Fruit fly (Drosophila melanogaster) whole organism, adult: ENCODE measurements around the gene 14-3-3epsilon.

ENCODE experiments used
- CG11617 ChIP-seq: fragments of 200-800 bp; sonication (Bioruptor generic); optimal IDR thresholded peaks from 2 replicates; lab custom pipeline; 2017; ENCODE audit warnings: mild to moderate bottlenecking, missing biosample characterization, missing genetic modification reagents, missing genetic modification characterization
- CG12768 ChIP-seq: fragments of 200-800 bp; sonication (Bioruptor generic); optimal IDR thresholded peaks from 2 replicates; lab custom pipeline; 2017; ENCODE audit warnings: missing biosample characterization, missing genetic modification characterization, mild to moderate bottlenecking, moderate library complexity, missing genetic modification reagents
- CG14711 ChIP-seq: fragments of 200-800 bp; sonication (Bioruptor generic); optimal IDR thresholded peaks from 2 replicates; lab custom pipeline; 2018; ENCODE audit warnings: missing biosample characterization, mild to moderate bottlenecking, missing genetic modification characterization, moderate library complexity
- CG1620 ChIP-seq: fragments of 200-800 bp; sonication (Bioruptor generic); optimal IDR thresholded peaks from 2 replicates; lab custom pipeline; 2016; ENCODE audit warnings: missing biosample characterization, missing genetic modification characterization
- CG33017 ChIP-seq: fragments of 200-800 bp; sonication (Bioruptor generic); optimal IDR thresholded peaks from 2 replicates; lab custom pipeline; 2018; ENCODE audit warnings: missing biosample characterization, mild to moderate bottlenecking, missing genetic modification characterization, moderate library complexity
- CG5204 ChIP-seq: fragments of 200-800 bp; sonication (Bioruptor generic); optimal IDR thresholded peaks from 2 replicates; lab custom pipeline; 2016; ENCODE audit warnings: missing biosample characterization, missing genetic modification characterization
- CG7045 ChIP-seq: fragments of 200-800 bp; sonication (Bioruptor generic); optimal IDR thresholded peaks from 2 replicates; lab custom pipeline; 2017; ENCODE audit warnings: missing biosample characterization, mild to moderate bottlenecking, missing genetic modification characterization
- CG7101 ChIP-seq: fragments of 200-800 bp; sonication (Bioruptor generic); optimal IDR thresholded peaks from 2 replicates; lab custom pipeline; 2018; ENCODE audit warnings: missing biosample characterization, mild to moderate bottlenecking, missing genetic modification characterization, moderate library complexity
- Clk ChIP-seq: fragments of 200-800 bp; sonication (Bioruptor generic); optimal IDR thresholded peaks from 2 replicates; lab custom pipeline; 2017; ENCODE audit warnings: missing biosample characterization, missing genetic modification characterization
- Crg-1 ChIP-seq: fragments of 200-800 bp; sonication (Bioruptor generic); optimal IDR thresholded peaks from 2 replicates; lab custom pipeline; 2016; ENCODE audit warnings: missing biosample characterization, missing genetic modification characterization
- Hr96 ChIP-seq: fragments of 200-800 bp; sonication (Bioruptor generic); optimal IDR thresholded peaks from 2 replicates; lab custom pipeline; 2016; ENCODE audit warnings: missing biosample characterization, missing genetic modification characterization
- Mnt ChIP-seq: fragments of 200-800 bp; sonication (Bioruptor generic); optimal IDR thresholded peaks from 2 replicates; lab custom pipeline; 2016; ENCODE audit warnings: missing biosample characterization, mild to moderate bottlenecking, missing genetic modification characterization
- bab1 ChIP-seq: fragments of 200-800 bp; sonication (Bioruptor generic); optimal IDR thresholded peaks from 3 replicates; lab custom pipeline; 2019; ENCODE audit warnings: missing biosample characterization, mild to moderate bottlenecking, missing genetic modification characterization, moderate library complexity
- cic ChIP-seq: fragments of 200-800 bp; sonication (Bioruptor generic); optimal IDR thresholded peaks from 2 replicates; lab custom pipeline; 2017; ENCODE audit warnings: missing biosample characterization, mild to moderate bottlenecking, missing genetic modification characterization, moderate library complexity
- cnc ChIP-seq, 2 experiments: fragments of >200 bp; optimal IDR thresholded peaks; 2 replicates each; lab custom pipeline; 2017
- kay ChIP-seq: fragments of 200-800 bp; sonication (Bioruptor generic); peaks from one replicate; lab custom pipeline; 2016; ENCODE audit warnings: missing biosample characterization, missing genetic modification characterization, borderline replicate concordance
- ovo ChIP-seq: fragments of 200-800 bp; sonication (Bioruptor generic); optimal IDR thresholded peaks from 2 replicates; lab custom pipeline; 2016; ENCODE audit warnings: missing biosample characterization, missing genetic modification characterization
- pad ChIP-seq: fragments of 200-800 bp; sonication (Bioruptor generic); optimal IDR thresholded peaks from 3 replicates; lab custom pipeline; 2017; ENCODE audit warnings: missing biosample characterization, missing genetic modification characterization, mild to moderate bottlenecking, moderate library complexity, missing genetic modification reagents
- tj ChIP-seq: fragments of 200-800 bp; sonication (Bioruptor generic); optimal IDR thresholded peaks from 3 replicates; lab custom pipeline; 2017; ENCODE audit warnings: missing biosample characterization, mild to moderate bottlenecking, missing genetic modification characterization, moderate library complexity
- toe ChIP-seq: fragments of 200-800 bp; sonication (Bioruptor generic); optimal IDR thresholded peaks from 2 replicates; lab custom pipeline; 2016; ENCODE audit warnings: missing biosample characterization, missing genetic modification characterization

14-3-3epsilon gene

DNA sequence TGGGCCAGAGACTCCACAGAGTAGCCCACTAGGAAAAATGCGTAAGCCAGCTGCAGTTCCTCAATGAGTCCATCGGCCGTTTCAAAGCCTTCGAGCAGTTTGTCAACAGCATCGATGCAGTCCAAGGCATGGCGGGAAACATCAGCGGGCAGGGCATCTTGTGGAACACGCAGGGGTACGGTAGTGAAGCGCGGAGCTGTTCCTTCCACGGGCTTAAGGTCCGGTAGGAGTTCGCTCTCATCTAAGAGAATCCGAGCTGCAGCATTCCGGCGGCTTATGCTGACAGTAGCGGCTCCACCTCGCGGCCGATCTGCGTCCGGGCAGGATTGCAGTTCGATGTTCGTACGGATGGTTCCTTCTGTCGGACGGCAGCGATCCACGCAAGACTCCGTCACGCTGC, 9.5 kb downstream of the 14-3-3epsilon start:
- no peak for TF ChIP-seq Mnt (GFP tag; lab: Kevin White, UChicago)
- TF ChIP-seq ovo = no peak
- TF ChIP-seq cic (GFP tag; lab: Kevin White, UChicago) = no peak
- TF ChIP-seq Hr96 (GFP tag; lab: Kevin White, UChicago) = no peak

DNA sequence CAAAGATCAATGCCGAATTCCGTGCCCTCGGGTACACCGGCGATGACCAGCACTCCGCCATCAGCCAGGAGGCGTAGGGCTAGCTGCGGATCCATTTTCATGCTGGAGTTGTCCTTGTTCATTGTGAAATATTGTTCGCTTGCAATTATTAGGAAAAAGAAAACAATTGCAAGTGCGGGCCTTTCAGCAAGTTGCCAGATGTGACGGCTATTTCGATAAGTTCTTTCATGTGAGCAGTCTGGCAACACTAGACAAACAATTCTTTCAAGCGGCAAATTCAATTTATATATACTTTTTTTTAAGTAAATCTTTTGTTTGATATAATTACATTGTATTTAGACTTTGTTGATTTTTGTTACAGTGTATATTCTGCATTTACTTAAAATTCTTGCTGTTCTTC, 10.2 kb downstream of the 14-3-3epsilon start, which contains the start of gene CG12320:
Gene CG12320, minus strand, starts transcription at position 157 of the 400 bp plus-strand sequence.
- TF ChIP-seq kay (no peak), Hr96 (GFP tag; lab: Kevin White, UChicago) (no peak), ovo (no peak), CG5204 (GFP tag; lab: Kevin White, UChicago) (no peak), bab1 (GFP tag; lab: Kevin White, UChicago) (peak; percentile 45), CG7101 (tag; lab: Kevin White, UChicago) (no peak), toe (GFP tag; lab: Kevin White, UChicago) (no peak), CG12768 (GFP tag; lab: Kevin White, UChicago) (no peak)

DNA sequence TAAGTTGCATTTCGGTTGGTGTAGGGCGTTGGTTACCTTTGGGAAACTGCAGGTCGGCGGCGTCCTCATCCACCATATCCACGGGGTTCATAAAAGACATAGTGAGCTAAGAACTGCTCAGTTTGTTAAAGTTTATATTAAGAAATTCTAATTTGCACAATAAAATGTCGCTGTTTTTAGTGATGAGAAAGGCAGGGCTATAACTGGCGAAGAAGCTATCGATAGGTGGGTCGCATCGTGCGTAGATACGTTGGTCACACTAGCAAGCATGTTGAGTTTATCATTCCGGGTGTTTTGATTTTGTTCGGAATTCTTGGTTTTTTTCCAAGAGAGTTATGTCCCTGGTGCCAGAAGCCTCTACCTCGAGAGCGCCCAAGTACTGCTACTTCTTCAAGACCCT, 12.9 kb downstream of the 14-3-3epsilon start, which contains the start of the genes Ada2a, Polr2D, Tgs1 and moi:
Gene Ada2a, minus strand, starts transcription at position 207 of the 400 bp plus-strand sequence.
Gene Polr2D, minus strand, starts transcription at position 207 of the 400 bp plus-strand sequence.
Gene Tgs1, plus strand, starts transcription at position 250 of the 400 bp plus-strand sequence.
Gene moi, plus strand, starts transcription at position 250 of the 400 bp plus-strand sequence.
- TF ChIP-seq tj (GFP tag; lab: Kevin White, UChicago) (no peak), Mnt (GFP tag; lab: Kevin White, UChicago) (peak; percentile 21), bab1 (GFP tag; lab: Kevin White, UChicago) (peak; percentile 57)

DNA sequence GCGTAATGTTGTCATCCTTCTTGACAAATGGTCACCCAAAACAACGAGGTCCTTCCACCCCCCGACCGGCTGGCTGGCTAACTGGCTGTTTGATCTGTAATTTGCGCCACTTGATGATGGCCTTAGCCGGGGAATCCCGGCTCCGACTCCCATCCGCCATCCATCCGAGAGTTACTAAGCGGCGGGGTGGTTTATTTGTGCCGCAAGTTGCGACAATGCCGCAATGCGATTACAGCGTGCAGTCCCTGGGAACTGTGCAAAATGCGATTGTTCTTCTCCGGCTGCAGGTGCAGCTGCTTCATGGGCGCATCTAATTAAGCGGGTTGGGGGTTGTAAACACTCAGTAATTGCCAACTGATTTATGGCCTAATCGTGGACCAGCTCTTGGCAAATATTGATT, 17.7 kb downstream of the 14-3-3epsilon start:
- no peak for TF ChIP-seq CG5204 (GFP tag; lab: Kevin White, UChicago)
- no peak for TF ChIP-seq CG11617 (GFP tag; lab: Kevin White, UChicago)
- no peak for TF ChIP-seq pad (GFP tag; lab: Kevin White, UChicago)
- no peak for TF ChIP-seq CG7101 (tag; lab: Kevin White, UChicago)

DNA sequence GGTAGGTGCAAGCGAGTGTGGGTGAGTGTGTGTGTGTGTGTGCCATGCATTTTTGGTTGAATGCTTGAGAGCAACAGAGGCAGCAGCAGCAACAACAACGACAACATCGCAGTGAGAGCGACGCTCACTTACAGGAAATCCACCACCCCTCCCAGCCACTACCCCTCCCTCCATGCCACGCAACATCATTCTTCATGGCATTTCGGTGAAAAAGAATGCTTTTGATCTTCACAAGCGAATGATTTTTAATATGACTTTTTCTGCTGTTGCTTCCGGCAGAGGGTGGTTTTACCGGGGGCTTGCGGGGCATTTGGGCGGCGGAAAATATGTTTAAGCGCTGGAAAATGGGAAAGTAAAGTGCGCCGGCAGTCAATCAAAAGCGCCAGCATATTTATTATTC, 19.3 kb downstream of the 14-3-3epsilon start:
- TF ChIP-seq CG12768 (GFP tag; lab: Kevin White, UChicago) (no peak), CG5204 (GFP tag; lab: Kevin White, UChicago) (no peak), toe (GFP tag; lab: Kevin White, UChicago) (no peak), pad (GFP tag; lab: Kevin White, UChicago) (no peak), Crg-1 (GFP tag; lab: Kevin White, UChicago) (no peak), Hr96 (GFP tag; lab: Kevin White, UChicago) (no peak), CG7101 (tag; lab: Kevin White, UChicago) (no peak), cnc (optimal IDR thresholded peaks at IDR 0.05; lab: Kevin White, UChicago) (no peak), cic (GFP tag; lab: Kevin White, UChicago) (no peak), CG14711 (tag; lab: Kevin White, UChicago) (no peak), bab1 (GFP tag; lab: Kevin White, UChicago) (no peak), CG11617 (GFP tag; lab: Kevin White, UChicago) (no peak)

DNA sequence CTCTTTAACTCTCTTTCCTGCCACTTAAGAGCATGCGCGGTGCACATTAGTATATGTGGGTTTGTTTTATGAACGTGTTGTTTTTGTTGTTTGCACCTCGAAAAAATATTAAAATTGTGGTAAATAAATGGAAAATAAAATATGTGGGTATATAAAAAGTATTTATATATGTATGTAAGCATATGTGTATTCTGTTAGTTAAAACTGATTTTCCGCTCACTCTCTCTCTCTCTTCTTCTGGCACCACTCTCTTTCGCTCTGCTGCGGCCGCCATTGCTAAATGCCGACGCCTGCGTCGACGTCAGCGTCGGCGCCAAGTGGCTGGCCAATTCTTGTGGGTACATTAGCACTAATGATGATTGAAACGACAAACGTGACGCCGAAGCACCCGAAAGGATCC, 22.9 kb downstream of the 14-3-3epsilon start:
- TF ChIP-seq CG14711 (tag; lab: Kevin White, UChicago) = no peak
- no peak for TF ChIP-seq pad (GFP tag; lab: Kevin White, UChicago)
- TF ChIP-seq kay = no peak
- no peak for TF ChIP-seq Mnt (GFP tag; lab: Kevin White, UChicago)
- TF ChIP-seq ovo = no peak
- TF ChIP-seq CG1620 (GFP tag; lab: Kevin White, UChicago) = no peak
- no peak for TF ChIP-seq toe (GFP tag; lab: Kevin White, UChicago)
- no peak for TF ChIP-seq Clk (GFP tag; lab: Kevin White, UChicago)
- TF ChIP-seq CG7101 (tag; lab: Kevin White, UChicago) = no peak
- TF ChIP-seq cic (GFP tag; lab: Kevin White, UChicago) = no peak
- TF ChIP-seq tj (GFP tag; lab: Kevin White, UChicago) = no peak
- no peak for TF ChIP-seq bab1 (GFP tag; lab: Kevin White, UChicago)

DNA sequence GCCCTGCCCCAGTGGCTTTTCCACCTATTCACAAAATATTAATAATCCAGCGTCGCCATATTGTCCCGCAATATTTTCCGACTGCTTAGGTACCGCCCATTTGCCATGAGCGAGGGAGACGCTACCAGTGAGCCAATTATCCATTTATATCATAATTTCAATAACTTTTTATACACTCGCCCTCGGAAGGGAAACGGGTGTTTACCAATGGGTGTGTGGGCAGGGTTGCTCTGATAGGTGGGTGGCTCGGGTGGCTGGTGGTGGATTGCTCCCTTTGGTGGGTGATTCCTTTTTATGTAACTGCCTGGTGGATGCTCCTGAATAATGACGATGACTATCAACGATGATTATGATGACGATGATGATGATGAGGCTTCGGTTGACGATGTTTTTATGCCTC, 24.3 kb downstream of the 14-3-3epsilon start:
- TF ChIP-seq CG5204 (GFP tag; lab: Kevin White, UChicago) = no peak

DNA sequence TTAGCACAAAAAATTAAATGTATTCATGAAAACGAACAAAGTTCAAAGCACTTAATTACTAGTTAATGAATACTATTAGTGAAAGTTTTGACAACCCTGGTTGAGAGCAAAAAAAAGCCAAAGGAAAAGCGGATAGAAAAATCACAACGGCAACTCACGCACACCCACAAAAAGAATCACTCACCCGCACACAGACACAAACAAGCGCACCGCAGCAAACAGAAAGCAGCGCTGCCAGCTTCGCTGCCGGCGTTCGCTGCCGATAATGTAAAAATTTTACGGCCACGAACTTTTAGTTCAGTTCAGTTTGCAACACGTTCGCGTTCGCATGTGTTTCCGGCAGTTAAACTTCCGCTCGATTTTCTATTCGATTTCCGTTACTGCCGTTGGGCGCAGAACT, 25.2 kb downstream of the 14-3-3epsilon start, which contains the start of gene CG18599:
Gene CG18599, plus strand, starts transcription at position 301 of the 400 bp plus-strand sequence.
- no peak for TF ChIP-seq cnc (optimal IDR thresholded peaks at IDR 0.05; lab: Kevin White, UChicago)
- no peak for TF ChIP-seq Mnt (GFP tag; lab: Kevin White, UChicago)
- TF ChIP-seq ovo = no peak
- TF ChIP-seq Clk (GFP tag; lab: Kevin White, UChicago) = no peak
- TF ChIP-seq CG7045 (GFP tag; lab: Kevin White, UChicago) = no peak
- no peak for TF ChIP-seq CG14711 (tag; lab: Kevin White, UChicago)
- no peak for TF ChIP-seq CG5204 (GFP tag; lab: Kevin White, UChicago)
- no peak for TF ChIP-seq Crg-1 (GFP tag; lab: Kevin White, UChicago)
- no peak for TF ChIP-seq pad (GFP tag; lab: Kevin White, UChicago)
- no peak for TF ChIP-seq CG12768 (GFP tag; lab: Kevin White, UChicago)
- no peak for TF ChIP-seq Hr96 (GFP tag; lab: Kevin White, UChicago)
- TF ChIP-seq CG7101 (tag; lab: Kevin White, UChicago) = no peak
- TF ChIP-seq CG33017 (tag; lab: Kevin White, UChicago) = no peak
- TF ChIP-seq kay = no peak
- no peak for TF ChIP-seq bab1 (GFP tag; lab: Kevin White, UChicago)
- TF ChIP-seq tj (GFP tag; lab: Kevin White, UChicago) = no peak
